Worm (Caenorhabditis elegans) whole organism, L4 larva: ENCODE measurements around the gene F20B6.6.

Experiments used
- D1046.2 ChIP-seq: fragments of 200-800 bp; sonication (Bioruptor generic); IDR thresholded peaks from 2 replicates; pipeline ENCODE4 v1.3.6; 2022; ENCODE audit warnings: missing genetic modification characterization, missing compliant biosample characterization
- F44E2.7 ChIP-seq: fragments of 200-800 bp; sonication (Bioruptor generic); IDR thresholded peaks from 2 replicates; pipeline ENCODE4 v2.1.2; 2022; ENCODE audit warnings: missing genetic modification characterization, missing compliant biosample characterization
- F49E8.2 ChIP-seq: sonication (generic microtip); optimal IDR thresholded peaks from 2 replicates; lab custom pipeline; 2016; ENCODE audit warnings: missing compliant biosample characterization, mild to moderate bottlenecking, missing genetic modification characterization, borderline replicate concordance
- R02D3.7 ChIP-seq: fragments of 150-350 bp; sonication (generic microtip); optimal IDR thresholded peaks from 3 replicates; lab custom pipeline; 2014; ENCODE audit warnings: missing biosample characterization, missing genetic modification characterization
- Y105C5A.15 ChIP-seq: fragments of 200-800 bp; sonication (Bioruptor generic); IDR thresholded peaks from 2 replicates; pipeline ENCODE4 v1.3.6; 2022; ENCODE audit warnings: missing genetic modification characterization, missing compliant biosample characterization
- Y5F2A.4 ChIP-seq: fragments of 200-800 bp; sonication (Bioruptor generic); optimal IDR thresholded peaks from 2 replicates; lab custom pipeline; 2018; ENCODE audit warnings: mild to moderate bottlenecking, missing genetic modification characterization, missing compliant biosample characterization
- ZK337.2 ChIP-seq: fragments of 200-800 bp; sonication (Bioruptor generic); IDR thresholded peaks from 2 replicates; pipeline ENCODE4 v1.3.6; 2022; ENCODE audit warnings: missing genetic modification reagents, missing genetic modification characterization, missing compliant biosample characterization
- attf-4 ChIP-seq: sonication (generic microtip); optimal IDR thresholded peaks from 3 replicates; lab custom pipeline; 2017; ENCODE audit warnings: missing biosample characterization, missing genetic modification characterization
- ceh-62 ChIP-seq: sonication (generic microtip); optimal IDR thresholded peaks from 2 replicates; lab custom pipeline; 2017; ENCODE audit warnings: missing biosample characterization, missing genetic modification characterization
- ces-1 ChIP-seq: fragments of 150-350 bp; sonication (generic microtip); optimal IDR thresholded peaks from 4 replicates; lab custom pipeline; 2014; ENCODE audit warnings: missing biosample characterization, missing genetic modification reagents, missing genetic modification characterization
- daf-12 ChIP-seq: fragments of 150-350 bp; optimal IDR thresholded peaks from 2 replicates; lab custom pipeline; 2014; ENCODE audit warnings: missing biosample characterization, missing genetic modification reagents, missing genetic modification characterization
- dmd-6 ChIP-seq: fragments of 200-800 bp; sonication (Bioruptor generic); IDR thresholded peaks from 2 replicates; pipeline ENCODE4 v1.3.6; 2022; ENCODE audit warnings: missing genetic modification reagents, missing genetic modification characterization, missing compliant biosample characterization
- dmd-8 ChIP-seq: fragments of 200-800 bp; sonication (Bioruptor generic); IDR thresholded peaks from 2 replicates; pipeline ENCODE4 v1.3.6; 2022; ENCODE audit warnings: missing genetic modification characterization, missing compliant biosample characterization
- duxl-1 ChIP-seq: sonication (generic microtip); optimal IDR thresholded peaks from 2 replicates; lab custom pipeline; 2016; ENCODE audit warnings: mild to moderate bottlenecking, missing genetic modification characterization, moderate library complexity, missing compliant biosample characterization; ENCODE audit not compliant: poor library complexity
- egl-43 ChIP-seq: fragments of 200-800 bp; sonication (Bioruptor generic); IDR thresholded peaks from 2 replicates; pipeline ENCODE4 v1.3.6; 2022; ENCODE audit warnings: missing genetic modification reagents, missing genetic modification characterization, missing compliant biosample characterization
- hmg-1.1 ChIP-seq: fragments of 200-800 bp; sonication (Bioruptor generic); IDR thresholded peaks from 2 replicates; pipeline ENCODE4 v1.3.6; 2022; ENCODE audit warnings: missing genetic modification reagents, missing genetic modification characterization, missing compliant biosample characterization
- jun-1 ChIP-seq: fragments of 150-350 bp; optimal IDR thresholded peaks from 2 replicates; lab custom pipeline; 2014; ENCODE audit warnings: missing biosample characterization, missing genetic modification reagents, missing genetic modification characterization
- lin-1 ChIP-seq: fragments of 200-800 bp; sonication (Bioruptor generic); IDR thresholded peaks from 2 replicates; pipeline ENCODE4 v1.3.6; 2022; ENCODE audit warnings: missing genetic modification reagents, missing genetic modification characterization, missing compliant biosample characterization
- lin-13 ChIP-seq: fragments of 150-350 bp; optimal IDR thresholded peaks from 2 replicates; lab custom pipeline; 2014; ENCODE audit warnings: missing biosample characterization, missing genetic modification reagents, missing genetic modification characterization
- lin-15B ChIP-seq: fragments of 150-350 bp; sonication (generic microtip); optimal IDR thresholded peaks from 3 replicates; lab custom pipeline; 2014; ENCODE audit warnings: missing biosample characterization, missing genetic modification characterization
- lsy-2 ChIP-seq, 2 experiments: fragments of 150-350 bp in 1 of 2; sonication (generic microtip) in 1 of 2; optimal IDR thresholded peaks; 2 replicates each; lab custom pipeline; 2014 to 2017; ENCODE audit warnings: missing biosample characterization in 2 of 2, missing genetic modification characterization in 2 of 2
- madf-9 ChIP-seq: fragments of 200-800 bp; sonication (Bioruptor generic); conservative IDR thresholded peaks from 2 replicates; pipeline ENCODE4 v1.3.6; 2022; ENCODE audit warnings: missing genetic modification reagents, missing genetic modification characterization, missing compliant biosample characterization
- mep-1 ChIP-seq: fragments of 150-350 bp; sonication (generic microtip); optimal IDR thresholded peaks from 3 replicates; lab custom pipeline; 2014; ENCODE audit warnings: missing biosample characterization, missing genetic modification characterization
- mxl-2 ChIP-seq: fragments of 200-800 bp; sonication (Bioruptor generic); conservative IDR thresholded peaks from 2 replicates; pipeline ENCODE4 v1.3.6; 2022; ENCODE audit warnings: missing genetic modification reagents, missing genetic modification characterization, missing compliant biosample characterization
- mxl-3 ChIP-seq: fragments of 200-800 bp; sonication (Bioruptor generic); optimal IDR thresholded peaks from 2 replicates; lab custom pipeline; 2018; ENCODE audit warnings: mild to moderate bottlenecking, missing genetic modification characterization, missing compliant biosample characterization
- nhr-10 ChIP-seq: fragments of 150-350 bp; optimal IDR thresholded peaks from 2 replicates; lab custom pipeline; 2014; ENCODE audit warnings: missing biosample characterization, missing genetic modification characterization
- nhr-11 ChIP-seq: fragments of 150-350 bp; optimal IDR thresholded peaks from 2 replicates; lab custom pipeline; 2014; ENCODE audit warnings: missing biosample characterization, missing genetic modification characterization
- nhr-42 ChIP-seq: fragments of 200-800 bp; sonication (Bioruptor generic); IDR thresholded peaks from 2 replicates; pipeline ENCODE4 v1.3.6; 2022; ENCODE audit warnings: missing genetic modification characterization, missing compliant biosample characterization
- nhr-48 ChIP-seq: sonication (generic microtip); optimal IDR thresholded peaks from 2 replicates; lab custom pipeline; 2016; ENCODE audit warnings: mild to moderate bottlenecking, missing genetic modification characterization, missing compliant biosample characterization
- nhr-76 ChIP-seq: fragments of 150-350 bp; optimal IDR thresholded peaks from 2 replicates; lab custom pipeline; 2014; ENCODE audit warnings: missing biosample characterization, missing genetic modification characterization
- nhr-77 ChIP-seq: fragments of 150-350 bp; optimal IDR thresholded peaks from 2 replicates; lab custom pipeline; 2014; ENCODE audit warnings: missing biosample characterization, missing genetic modification characterization
- pha-4 ChIP-seq, 2 experiments: fragments of 150-350 bp in 1 of 2; fragments of 200-800 bp in 1 of 2; sonication (Bioruptor generic) in 1 of 2; IDR thresholded peaks in 1 of 2; optimal IDR thresholded peaks in 1 of 2; 2 replicates each; pipeline versions ENCODE4 v1.3.6 to Lab custom; 2014 to 2022; ENCODE audit warnings: missing genetic modification characterization in 2 of 2, missing genetic modification reagents in 2 of 2, missing biosample characterization in 1 of 2, missing compliant biosample characterization in 1 of 2
- php-3 ChIP-seq: fragments of 200-800 bp; sonication (Bioruptor generic); IDR thresholded peaks from 2 replicates; pipeline ENCODE4 v1.3.6; 2022; ENCODE audit warnings: missing genetic modification reagents, missing genetic modification characterization, missing compliant biosample characterization
- pqm-1 ChIP-seq: sonication (generic microtip); optimal IDR thresholded peaks from 2 replicates; lab custom pipeline; 2017; ENCODE audit warnings: missing biosample characterization, missing genetic modification characterization
- rbr-2 ChIP-seq: sonication (generic microtip); optimal IDR thresholded peaks from 2 replicates; lab custom pipeline; 2016; ENCODE audit warnings: missing genotype, missing genetic modification characterization, missing compliant biosample characterization
- sdz-12 ChIP-seq: fragments of 200-800 bp; sonication (Bioruptor generic); optimal IDR thresholded peaks from 2 replicates; lab custom pipeline; 2018; ENCODE audit warnings: mild to moderate bottlenecking, missing genetic modification characterization, missing compliant biosample characterization
- set-16 ChIP-seq: fragments of 200-800 bp; sonication (Bioruptor generic); IDR thresholded peaks from 2 replicates; pipeline ENCODE4 v1.3.6; 2022; ENCODE audit warnings: missing genetic modification reagents, missing genetic modification characterization, missing compliant biosample characterization
- skn-1 ChIP-seq: fragments of 150-350 bp; optimal IDR thresholded peaks from 2 replicates; lab custom pipeline; 2014; ENCODE audit warnings: missing biosample characterization, missing genetic modification characterization
- snpc-1.2 ChIP-seq: fragments of 200-800 bp; sonication (Bioruptor generic); IDR thresholded peaks from 2 replicates; pipeline ENCODE4 v1.3.6; 2022; ENCODE audit warnings: missing genetic modification reagents, missing genetic modification characterization, missing compliant biosample characterization
- spr-3 ChIP-seq: fragments of 200-800 bp; sonication (Bioruptor generic); optimal IDR thresholded peaks from 2 replicates; lab custom pipeline; 2018; ENCODE audit warnings: mild to moderate bottlenecking, missing genetic modification characterization, missing compliant biosample characterization
- tag-97 ChIP-seq: fragments of 200-800 bp; sonication (Bioruptor generic); IDR thresholded peaks from 2 replicates; pipeline ENCODE4 v1.3.6; 2022; ENCODE audit warnings: missing genetic modification characterization, missing compliant biosample characterization
- unc-130 ChIP-seq: sonication (generic microtip); optimal IDR thresholded peaks from 2 replicates; lab custom pipeline; 2016; ENCODE audit warnings: missing genetic modification reagents, missing genetic modification characterization, missing compliant biosample characterization
- unc-39 ChIP-seq: sonication (generic microtip); optimal IDR thresholded peaks from 2 replicates; lab custom pipeline; 2017; ENCODE audit warnings: missing biosample characterization, missing genetic modification characterization
- zag-1 ChIP-seq: fragments of 150-350 bp; optimal IDR thresholded peaks from 2 replicates; lab custom pipeline; 2014; ENCODE audit warnings: missing biosample characterization, missing genetic modification characterization
- zip-2 ChIP-seq: fragments of 150-350 bp; optimal IDR thresholded peaks from 2 replicates; lab custom pipeline; 2014; ENCODE audit warnings: missing biosample characterization, missing genetic modification characterization

The F20B6.6 gene

DNA sequence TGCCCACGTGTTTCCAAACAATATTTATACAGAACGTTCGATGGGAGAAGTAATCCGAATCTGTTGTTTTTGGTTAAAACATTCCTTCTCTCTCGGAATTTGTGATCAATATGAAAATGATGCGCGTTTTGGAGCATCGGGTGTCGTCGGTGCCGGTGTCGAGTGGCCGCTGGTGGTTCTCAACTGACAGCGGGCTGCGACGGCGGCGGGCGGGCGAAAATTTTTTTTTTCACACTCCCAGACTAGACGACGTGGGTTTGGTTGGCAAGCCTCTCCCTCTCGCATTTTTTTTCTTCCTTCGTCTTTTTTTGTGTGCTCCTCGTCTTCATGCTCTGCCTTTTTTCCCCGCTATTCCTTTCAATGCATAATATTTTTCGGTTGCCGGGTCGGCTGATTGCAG, 16.2 kb upstream of the F20B6.6 start, which contains the start of gene W01H2.2:
Gene W01H2.2 (minus strand): TSS at position 285 of the 400 bp plus-strand sequence.
- TF ChIP-seq nhr-76 (tag; lab: Kevin White, UChicago) (no peak), rbr-2 (tag; lab: Kevin White, UChicago) (peak; percentile 33), set-16 (GFP tag; lab: Robert Waterston, UW) (peak; percentile 70), Y105C5A.15 (GFP tag; lab: Robert Waterston, UW) (no peak), egl-43 (peak; percentile 62), ceh-62 (tag; lab: Kevin White, UChicago) (no peak)

DNA sequence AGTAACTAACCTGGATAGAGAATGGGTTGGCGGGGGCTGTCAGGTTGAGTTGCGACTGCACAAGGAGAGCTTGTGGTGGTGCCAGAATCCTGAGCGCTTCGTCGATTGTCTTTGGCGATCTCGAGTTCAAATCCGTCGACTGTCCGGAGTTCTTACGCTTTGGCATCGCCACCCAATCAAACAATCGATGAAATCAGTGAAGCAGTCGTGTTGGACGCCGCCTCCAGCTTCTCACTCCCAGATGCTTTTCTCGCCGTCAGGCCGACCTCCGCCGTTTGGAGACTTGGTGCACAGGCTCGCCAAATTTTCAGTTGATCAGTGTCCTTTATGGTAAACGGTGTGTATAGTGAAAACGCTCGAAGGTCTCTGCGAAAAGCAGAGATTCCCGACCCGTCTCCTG, 14.9 kb upstream of the F20B6.6 start, which contains the start of the genes F20B6.10 and hpk-1:
Gene F20B6.10 (minus strand): TSS at position 303 of the 400 bp plus-strand sequence.
Gene hpk-1 (minus strand): TSS at position 397 of the 400 bp plus-strand sequence.
- TF ChIP-seq Y5F2A.4 (GFP tag; lab: Kevin White, UChicago), result no peak
- TF ChIP-seq Y105C5A.15 (GFP tag; lab: Robert Waterston, UW), result no peak
- no peak for TF ChIP-seq F44E2.7 (GFP tag; lab: Robert Waterston, UW)
- no peak for TF ChIP-seq ZK337.2 (GFP tag; lab: Robert Waterston, UW)
- TF ChIP-seq nhr-48, result no peak
- no peak for TF ChIP-seq skn-1 (tag; lab: Kevin White, UChicago)
- no peak for TF ChIP-seq daf-12 (tag; lab: Kevin White, UChicago)
- TF ChIP-seq lsy-2 (tag; optimal IDR thresholded peaks at IDR 0.05; lab: Kevin White, UChicago), result no peak
- 0 out of 2 replicates have a peak, but pooled peaks have one; percentile 5 for TF ChIP-seq D1046.2 (GFP tag; lab: Robert Waterston, UW)
- TF ChIP-seq snpc-1.2 (GFP tag; lab: Robert Waterston, UW), result 0 out of 2 replicates have a peak, but pooled peaks have one; percentile 30
- no peak for TF ChIP-seq nhr-11 (tag; lab: Kevin White, UChicago)
- no peak for TF ChIP-seq ces-1 (GFP tag; lab: Kevin White, UChicago)
- no peak for TF ChIP-seq unc-39
- no peak for TF ChIP-seq nhr-76 (tag; lab: Kevin White, UChicago)
- TF ChIP-seq zip-2 (tag; lab: Kevin White, UChicago), result no peak
- TF ChIP-seq madf-9 (GFP tag; lab: Robert Waterston, UW), result no peak
- peak; percentile 55 for TF ChIP-seq set-16 (GFP tag; lab: Robert Waterston, UW)
- TF ChIP-seq lin-15B (tag; lab: Kevin White, UChicago), result no peak
- TF ChIP-seq dmd-6, result no peak
- 0 out of 2 replicates have a peak, but pooled peaks have one; percentile 10 for TF ChIP-seq php-3 (GFP tag; lab: Robert Waterston, UW)
- TF ChIP-seq pha-4 (GFP tag; IDR thresholded peaks at IDR 0.05; lab: Robert Waterston, UW), result no peak
- TF ChIP-seq pha-4 (tag; optimal IDR thresholded peaks at IDR 0.05; lab: Kevin White, UChicago), result no peak
- TF ChIP-seq lin-13 (GFP tag; lab: Kevin White, UChicago), result no peak
- no peak for TF ChIP-seq nhr-10 (tag; lab: Kevin White, UChicago)
- TF ChIP-seq nhr-77, result no peak
- TF ChIP-seq lin-1 (GFP tag; lab: Robert Waterston, UW), result no peak
- no peak for TF ChIP-seq tag-97 (GFP tag; lab: Robert Waterston, UW)
- no peak for TF ChIP-seq duxl-1
- no peak for TF ChIP-seq spr-3 (GFP tag; lab: Kevin White, UChicago)
- no peak for TF ChIP-seq sdz-12 (GFP tag; lab: Kevin White, UChicago)
- 0 out of 2 replicates have a peak, but pooled peaks have one; percentile 31 for TF ChIP-seq nhr-42 (GFP tag; lab: Robert Waterston, UW)
- TF ChIP-seq zag-1 (tag; lab: Kevin White, UChicago), result no peak
- TF ChIP-seq, all 104 proteins: peak for 5

DNA sequence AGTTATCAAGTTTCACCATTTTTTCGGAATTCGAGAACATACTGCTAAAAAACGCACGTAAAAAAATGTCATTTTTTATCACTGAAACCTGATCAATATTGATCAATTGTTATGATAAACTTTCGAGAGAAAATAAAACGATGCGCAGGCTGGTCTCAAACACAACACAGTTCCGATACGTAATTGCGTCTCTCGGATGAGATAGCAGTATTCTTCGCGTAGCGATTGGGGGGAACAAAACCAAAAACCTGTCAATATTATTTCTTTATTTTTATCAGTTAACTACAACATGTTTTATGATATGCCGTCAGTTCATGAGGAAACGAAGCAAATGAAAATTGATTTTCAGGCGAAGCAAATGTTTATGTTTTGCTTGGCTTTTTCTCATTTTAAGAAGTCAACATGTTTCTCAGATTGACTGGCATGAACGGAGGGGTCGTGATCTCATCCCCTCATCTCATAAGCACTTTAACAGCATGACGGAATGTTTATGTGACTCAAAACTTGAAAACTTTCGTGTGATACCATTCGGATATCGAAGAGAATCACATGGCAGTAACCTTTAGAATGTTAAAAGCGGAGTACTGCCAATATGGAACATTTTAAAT, 13.6 kb upstream of the F20B6.6 start:
- no peak for TF ChIP-seq unc-130
- TF ChIP-seq php-3 (GFP tag; lab: Robert Waterston, UW), result peak; percentile 66
- no peak for TF ChIP-seq attf-4
- TF ChIP-seq duxl-1, result no peak
- TF ChIP-seq F49E8.2 (tag; lab: Kevin White, UChicago), result no peak
- peak; percentile 44 for TF ChIP-seq mep-1
- no peak for TF ChIP-seq nhr-10 (tag; lab: Kevin White, UChicago)
- TF ChIP-seq hmg-1.1 (GFP tag; lab: Robert Waterston, UW), result no peak
- no peak for TF ChIP-seq mxl-2 (GFP tag; lab: Robert Waterston, UW)
- TF ChIP-seq F44E2.7 (GFP tag; lab: Robert Waterston, UW), result no peak
- no peak for TF ChIP-seq nhr-11 (tag; lab: Kevin White, UChicago)
- peak; percentile 48 for TF ChIP-seq nhr-48
- TF ChIP-seq jun-1, result no peak
- no peak for TF ChIP-seq pha-4 (GFP tag; IDR thresholded peaks at IDR 0.05; lab: Robert Waterston, UW)
- TF ChIP-seq pha-4 (tag; optimal IDR thresholded peaks at IDR 0.05; lab: Kevin White, UChicago), result no peak
- peak; percentile 33 for TF ChIP-seq mxl-3
- no peak for TF ChIP-seq ZK337.2 (GFP tag; lab: Robert Waterston, UW)
- no peak for TF ChIP-seq dmd-8
- peak; percentile 55 for TF ChIP-seq pqm-1 (tag; lab: Kevin White, UChicago)
- no peak for TF ChIP-seq daf-12 (tag; lab: Kevin White, UChicago)
- TF ChIP-seq R02D3.7, result no peak
- peak; percentile 8 for TF ChIP-seq lin-13 (GFP tag; lab: Kevin White, UChicago)
